Worm (Caenorhabditis elegans) whole organism, L1 larva: ENCODE results near the gene elpc-4.

Experiments
- elt-2 ChIP-seq: sonication (generic microtip); optimal IDR thresholded peaks from 2 replicates; lab custom pipeline; 2016; ENCODE audit warnings: missing genetic modification characterization, mild to moderate bottlenecking, inconsistent platforms, missing compliant biosample characterization, missing genetic modification reagents
- grh-1 ChIP-seq: fragments of 200-800 bp; sonication (Bioruptor generic); IDR thresholded peaks from 2 replicates; pipeline ENCODE4 v1.3.6; 2022; ENCODE audit warnings: missing genetic modification reagents, missing genetic modification characterization, missing compliant biosample characterization
- mdl-1 ChIP-seq, 2 experiments: fragments of 150-350 bp; optimal IDR thresholded peaks; 2 replicates each; lab custom pipeline; 2014 to 2017; ENCODE audit warnings: missing biosample characterization in 2 of 2, missing genetic modification characterization in 2 of 2, inconsistent platforms in 1 of 2
- mep-1 ChIP-seq: fragments of 150-350 bp; optimal IDR thresholded peaks from 2 replicates; lab custom pipeline; 2014; ENCODE audit warnings: missing biosample characterization, missing genetic modification characterization
- nhr-77 ChIP-seq: fragments of 150-350 bp; optimal IDR thresholded peaks from 2 replicates; lab custom pipeline; 2014; ENCODE audit warnings: missing biosample characterization, missing genetic modification characterization
- nhr-90 ChIP-seq: sonication (generic microtip); optimal IDR thresholded peaks from 2 replicates; lab custom pipeline; 2016; ENCODE audit warnings: mild to moderate bottlenecking, missing genetic modification characterization, missing compliant biosample characterization; ENCODE audit not compliant: poor library complexity
- sptf-1 ChIP-seq: fragments of 150-350 bp; optimal IDR thresholded peaks from 2 replicates; lab custom pipeline; 2014; ENCODE audit warnings: missing biosample characterization, missing genetic modification characterization
- unc-62 ChIP-seq: fragments of 150-350 bp; optimal IDR thresholded peaks from 2 replicates; lab custom pipeline; 2014; ENCODE audit warnings: missing biosample characterization, missing genetic modification reagents, missing genetic modification characterization
- zag-1 ChIP-seq: fragments of 150-350 bp; optimal IDR thresholded peaks from 2 replicates; lab custom pipeline; 2014; ENCODE audit warnings: missing biosample characterization, missing genetic modification characterization

- TF ChIP-seq nhr-90 (tag; lab: Kevin White, UChicago) (no peak), mep-1 (no peak), unc-62 (GFP tag; lab: Kevin White, UChicago) (no peak), nhr-77 (tag; lab: Kevin White, UChicago) (no peak), sptf-1 (no peak), zag-1 (tag; lab: Kevin White, UChicago) (no peak), grh-1 (GFP tag; lab: Robert Waterston, UW) (no peak), mdl-1 (tag; optimal IDR thresholded peaks at IDR 0.05; lab: Kevin White, UChicago) (no peak), elt-2 (no peak)
Measured at ce11 chrIV:8010521-8010920, 6.3 kb upstream of the elpc-4 start.
